Worm (Caenorhabditis elegans) whole organism, young adult: Measurements from ENCODE around the gene str-6.

Experiments
- B0035.1 ChIP-seq: sonication (generic microtip); optimal IDR thresholded peaks from 2 replicates; lab custom pipeline; 2016; ENCODE audit warnings: missing genetic modification characterization, mild to moderate bottlenecking, missing compliant biosample characterization, missing genotype, missing genetic modification reagents
- dpl-1 ChIP-seq: fragments of 150-350 bp; optimal IDR thresholded peaks from 2 replicates; lab custom pipeline; 2014; ENCODE audit warnings: missing biosample characterization, missing genetic modification reagents, missing genetic modification characterization
- madf-8 ChIP-seq: fragments of 200-800 bp; sonication (Bioruptor generic); conservative IDR thresholded peaks from 2 replicates; pipeline ENCODE4 v1.3.6; 2022; ENCODE audit warnings: missing genetic modification reagents, missing genetic modification characterization, missing compliant biosample characterization
- mxl-1 ChIP-seq: sonication (generic microtip); optimal IDR thresholded peaks from 2 replicates; lab custom pipeline; 2016; ENCODE audit warnings: missing genetic modification characterization, missing compliant biosample characterization

DNA sequence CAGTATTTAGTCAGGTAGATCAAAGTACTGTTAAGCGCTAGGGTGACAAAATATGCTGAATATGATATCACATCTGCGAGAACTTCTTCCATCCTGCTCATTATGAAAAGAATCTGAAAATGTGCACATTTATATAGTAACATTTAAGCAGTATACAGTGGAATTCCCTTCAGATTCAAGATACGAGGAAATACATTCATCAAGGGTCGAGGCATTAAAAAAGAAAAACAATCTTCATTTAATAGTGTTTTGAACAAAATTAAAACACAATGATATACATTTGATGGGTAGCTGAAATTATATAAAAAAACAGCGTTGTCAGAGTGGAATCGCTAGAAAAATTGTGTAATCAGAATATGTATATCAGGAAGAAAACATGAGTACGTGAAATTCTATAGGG is 14.3 kb downstream of the str-6 start, which contains the start of gene str-27:
- TF ChIP-seq madf-8 (GFP tag; lab: Robert Waterston, UW), result no peak
- TF ChIP-seq mxl-1 (tag; lab: Kevin White, UChicago), result no peak
- no peak for TF ChIP-seq B0035.1 (tag; lab: Kevin White, UChicago)
- no peak for TF ChIP-seq dpl-1 (GFP tag; lab: Kevin White, UChicago)
